Fruit fly (Drosophila melanogaster): ENCODE results near the gene grk.

DNA sequence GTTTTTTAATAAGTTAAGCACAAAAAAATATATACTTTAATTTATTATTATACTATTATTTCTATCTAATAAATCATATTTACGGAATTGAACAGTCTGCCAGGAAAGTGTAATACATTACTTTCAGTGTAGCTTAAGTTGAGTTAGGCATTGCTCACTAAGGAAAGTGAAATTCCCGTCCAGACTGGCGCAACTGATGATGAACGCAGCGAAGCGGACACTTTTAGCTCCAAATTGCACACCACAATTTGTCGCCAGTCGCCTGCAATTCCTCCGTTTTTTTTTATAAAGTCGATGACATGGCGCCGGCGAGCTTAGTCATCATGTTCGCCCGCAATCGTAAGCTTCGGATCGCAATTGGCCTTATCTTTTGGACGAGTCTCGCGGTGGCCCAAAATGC is 34.7 kb downstream of the grk start, which contains the start of gene CG13386:
- no peak for TF ChIP-seq Myc (optimal IDR thresholded peaks at IDR 0.05)
- no peak for TF ChIP-seq ttk (optimal IDR thresholded peaks at IDR 0.05)
- no peak for TF ChIP-seq h (optimal IDR thresholded peaks at IDR 0.05)
- TF ChIP-seq insv (optimal IDR thresholded peaks at IDR 0.05): no peak
- no peak for TF ChIP-seq psq (optimal IDR thresholded peaks at IDR 0.05)
- no peak for TF ChIP-seq Sin3A (optimal IDR thresholded peaks at IDR 0.05)
